Worm (Caenorhabditis elegans) whole organism, L2 larva: ENCODE measurements around the gene srsx-19.

Source experiments
- C34F6.9 ChIP-seq: fragments of 150-350 bp; optimal IDR thresholded peaks from 2 replicates; lab custom pipeline; 2014; ENCODE audit warnings: missing biosample characterization, missing genetic modification characterization
- F13H6.1 ChIP-seq: sonication (generic microtip); optimal IDR thresholded peaks from 2 replicates; lab custom pipeline; 2016; ENCODE audit warnings: missing genetic modification characterization, missing compliant biosample characterization
- R02D3.7 ChIP-seq: fragments of 150-350 bp; optimal IDR thresholded peaks from 2 replicates; lab custom pipeline; 2014; ENCODE audit warnings: missing biosample characterization, missing genetic modification characterization
- Y55F3AM.14 ChIP-seq: fragments of 200-800 bp; sonication (Bioruptor generic); optimal IDR thresholded peaks from 2 replicates; lab custom pipeline; 2018; ENCODE audit warnings: mild to moderate bottlenecking, missing genetic modification characterization, missing compliant biosample characterization
- ZK546.5 ChIP-seq: sonication (generic microtip); optimal IDR thresholded peaks from 2 replicates; lab custom pipeline; 2017; ENCODE audit warnings: missing biosample characterization, missing genetic modification characterization
- alr-1 ChIP-seq: fragments of 150-350 bp; optimal IDR thresholded peaks from 2 replicates; lab custom pipeline; 2014; ENCODE audit warnings: missing biosample characterization, missing genetic modification characterization
- aly-2 ChIP-seq: fragments of 150-350 bp; optimal IDR thresholded peaks from 2 replicates; lab custom pipeline; 2014; ENCODE audit warnings: missing biosample characterization, missing genetic modification characterization
- ama-1 ChIP-seq: fragments of 150-350 bp; optimal IDR thresholded peaks from 2 replicates; lab custom pipeline; 2018; ENCODE audit warnings: inconsistent platforms
- blmp-1 ChIP-seq: sonication (generic microtip); optimal IDR thresholded peaks from 2 replicates; lab custom pipeline; 2017; ENCODE audit warnings: missing genetic modification characterization, mild to moderate bottlenecking, missing compliant biosample characterization, antibody characterized with exemption, moderate library complexity; ENCODE audit not compliant: insufficient read depth
- ceh-16 ChIP-seq: fragments of 150-350 bp; optimal IDR thresholded peaks from 2 replicates; lab custom pipeline; 2014; ENCODE audit warnings: missing biosample characterization, missing genetic modification characterization
- crh-2 ChIP-seq: sonication (generic microtip); optimal IDR thresholded peaks from 2 replicates; lab custom pipeline; 2017; ENCODE audit warnings: missing biosample characterization, missing genetic modification characterization
- dmd-4 ChIP-seq: sonication (generic microtip); optimal IDR thresholded peaks from 2 replicates; lab custom pipeline; 2017; ENCODE audit warnings: missing biosample characterization, missing genetic modification characterization
- elt-1 ChIP-seq: fragments of 150-350 bp; optimal IDR thresholded peaks from 2 replicates; lab custom pipeline; 2014; ENCODE audit warnings: missing biosample characterization, missing genetic modification characterization
- fos-1 ChIP-seq: fragments of 150-350 bp; optimal IDR thresholded peaks from 2 replicates; lab custom pipeline; 2014; ENCODE audit warnings: missing biosample characterization, missing genetic modification characterization
- gmeb-1 ChIP-seq: fragments of 150-350 bp; optimal IDR thresholded peaks from 2 replicates; lab custom pipeline; 2014; ENCODE audit warnings: missing biosample characterization, missing genetic modification characterization
- lin-11 ChIP-seq: fragments of 150-350 bp; sonication (generic microtip); optimal IDR thresholded peaks from 2 replicates; lab custom pipeline; 2014; ENCODE audit warnings: missing biosample characterization, missing genetic modification characterization, inconsistent platforms, mixed read lengths
- lin-13 ChIP-seq: fragments of 150-350 bp; optimal IDR thresholded peaks from 2 replicates; lab custom pipeline; 2014; ENCODE audit warnings: missing biosample characterization, missing genetic modification reagents, missing genetic modification characterization
- lin-39 ChIP-seq: fragments of 150-350 bp; optimal IDR thresholded peaks from 2 replicates; lab custom pipeline; 2014; ENCODE audit warnings: missing biosample characterization, missing genetic modification reagents, missing genetic modification characterization
- lsy-2 ChIP-seq, 2 experiments: fragments of 150-350 bp in 1 of 2; sonication (generic microtip) in 1 of 2; optimal IDR thresholded peaks; 2 replicates each; lab custom pipeline; 2014 to 2017; ENCODE audit warnings: missing biosample characterization in 2 of 2, missing genetic modification characterization in 2 of 2
- mbf-1 ChIP-seq: sonication (generic microtip); optimal IDR thresholded peaks from 2 replicates; lab custom pipeline; 2017; ENCODE audit warnings: missing biosample characterization, missing genetic modification characterization
- mdl-1 ChIP-seq, 2 experiments: fragments of 150-350 bp in 1 of 2; sonication (generic microtip) in 1 of 2; optimal IDR thresholded peaks; 2 replicates each; lab custom pipeline; 2017; ENCODE audit warnings: missing biosample characterization in 2 of 2, missing genetic modification characterization in 2 of 2
- nhr-11 ChIP-seq: fragments of 150-350 bp; optimal IDR thresholded peaks from 2 replicates; lab custom pipeline; 2014; ENCODE audit warnings: missing biosample characterization, missing genetic modification characterization
- nhr-12 ChIP-seq: fragments of 150-350 bp; optimal IDR thresholded peaks from 2 replicates; lab custom pipeline; 2014; ENCODE audit warnings: missing biosample characterization, missing genetic modification characterization
- nhr-129 ChIP-seq: fragments of 150-350 bp; optimal IDR thresholded peaks from 2 replicates; lab custom pipeline; 2014; ENCODE audit warnings: missing biosample characterization, missing genetic modification characterization
- nhr-21 ChIP-seq: fragments of 150-350 bp; optimal IDR thresholded peaks from 2 replicates; lab custom pipeline; 2014; ENCODE audit warnings: missing biosample characterization, missing genetic modification characterization
- nhr-237 ChIP-seq: fragments of 150-350 bp; optimal IDR thresholded peaks from 2 replicates; lab custom pipeline; 2014; ENCODE audit warnings: missing biosample characterization, missing genetic modification characterization
- nhr-25 ChIP-seq: fragments of 150-350 bp; sonication (generic microtip); optimal IDR thresholded peaks from 3 replicates; lab custom pipeline; 2014; ENCODE audit warnings: missing biosample characterization, missing genetic modification characterization
- nhr-6 ChIP-seq: fragments of 150-350 bp; optimal IDR thresholded peaks from 2 replicates; lab custom pipeline; 2014; ENCODE audit warnings: missing biosample characterization, missing genetic modification characterization
- nhr-77 ChIP-seq: fragments of 150-350 bp; optimal IDR thresholded peaks from 2 replicates; lab custom pipeline; 2014; ENCODE audit warnings: missing biosample characterization, missing genetic modification characterization
- sem-4 ChIP-seq: fragments of 150-350 bp; optimal IDR thresholded peaks from 2 replicates; lab custom pipeline; 2014; ENCODE audit warnings: missing biosample characterization, missing genetic modification reagents, missing genetic modification characterization
- skn-1 ChIP-seq: sonication (generic microtip); optimal IDR thresholded peaks from 2 replicates; lab custom pipeline; 2017; ENCODE audit warnings: missing biosample characterization, missing genetic modification characterization
- sma-3 ChIP-seq: sonication (generic microtip); optimal IDR thresholded peaks from 2 replicates; lab custom pipeline; 2016; ENCODE audit warnings: missing genetic modification reagents, missing genetic modification characterization, missing compliant biosample characterization
- sma-9 ChIP-seq, 2 experiments: fragments of 150-350 bp in 1 of 2; sonication (generic microtip) in 1 of 2; optimal IDR thresholded peaks; 2 replicates each; lab custom pipeline; 2014 to 2016; ENCODE audit warnings: missing genetic modification characterization in 2 of 2, mild to moderate bottlenecking in 1 of 2, missing biosample characterization in 1 of 2, missing compliant biosample characterization in 1 of 2, missing genetic modification reagents in 1 of 2, moderate library complexity in 1 of 2
- snpc-4 ChIP-seq: fragments of 150-350 bp; optimal IDR thresholded peaks from 2 replicates; lab custom pipeline; 2014; ENCODE audit warnings: missing biosample characterization, missing genetic modification characterization
- unc-39 ChIP-seq: fragments of 150-350 bp; optimal IDR thresholded peaks from 2 replicates; lab custom pipeline; 2014; ENCODE audit warnings: missing biosample characterization, missing genetic modification characterization
- unc-55 ChIP-seq: fragments of 150-350 bp; sonication (generic microtip); optimal IDR thresholded peaks from 3 replicates; lab custom pipeline; 2014; ENCODE audit warnings: missing biosample characterization, missing genetic modification reagents, missing genetic modification characterization
- unc-62 ChIP-seq: fragments of 150-350 bp; optimal IDR thresholded peaks from 2 replicates; lab custom pipeline; 2014; ENCODE audit warnings: missing biosample characterization, missing genetic modification reagents, missing genetic modification characterization
- ztf-1 ChIP-seq: fragments of 200-800 bp; sonication (Bioruptor generic); conservative IDR thresholded peaks from 2 replicates; pipeline ENCODE4 v1.3.6; 2022; ENCODE audit warnings: missing genetic modification characterization, missing compliant biosample characterization
- ztf-4 ChIP-seq: fragments of 150-350 bp; optimal IDR thresholded peaks from 2 replicates; lab custom pipeline; 2014; ENCODE audit warnings: missing biosample characterization, missing genetic modification characterization

The srsx-19 gene

DNA sequence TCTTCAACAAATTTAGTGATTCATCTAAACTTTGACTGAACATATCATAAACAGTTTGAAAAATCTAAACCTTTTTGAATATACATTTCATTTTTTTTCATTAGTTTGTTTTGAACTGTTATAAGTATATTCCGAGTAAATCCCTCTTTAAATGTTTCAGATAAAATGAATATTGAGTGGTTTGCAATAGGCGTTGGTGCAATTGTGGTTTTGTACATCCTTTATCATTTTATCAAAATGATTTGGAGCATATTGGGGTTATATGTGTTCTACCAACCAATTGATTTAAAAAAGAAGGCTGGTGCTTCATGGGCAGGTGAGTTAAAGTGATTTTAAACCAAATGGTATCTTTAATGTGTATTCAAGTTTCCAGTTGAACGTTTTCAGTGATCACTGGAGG, 17.0 kb downstream of the srsx-19 start, which contains the start of gene stdh-3:
stdh-3 (plus strand) TSS at position 166 of the 400 bp plus-strand sequence.
- no peak for TF ChIP-seq unc-39 (tag; lab: Kevin White, UChicago)
- TF ChIP-seq snpc-4 = no peak
- no peak for TF ChIP-seq alr-1 (tag; lab: Kevin White, UChicago)
- no peak for TF ChIP-seq ztf-1 (GFP tag; lab: Robert Waterston, UW)
- TF ChIP-seq gmeb-1 = no peak
- TF ChIP-seq crh-2 = no peak
- no peak for TF ChIP-seq lin-11 (tag; lab: Kevin White, UChicago)
- TF ChIP-seq blmp-1 (tag; lab: Kevin White, UChicago) = no peak
- no peak for TF ChIP-seq lin-13 (GFP tag; lab: Kevin White, UChicago)
- no peak for TF ChIP-seq lin-39 (tag; lab: Kevin White, UChicago)
- no peak for TF ChIP-seq nhr-12 (tag; lab: Kevin White, UChicago)
- TF ChIP-seq mbf-1 (tag; lab: Kevin White, UChicago) = no peak
- TF ChIP-seq unc-55 (GFP tag; lab: Kevin White, UChicago) = no peak
- TF ChIP-seq, all 48 proteins: peak for 0

DNA sequence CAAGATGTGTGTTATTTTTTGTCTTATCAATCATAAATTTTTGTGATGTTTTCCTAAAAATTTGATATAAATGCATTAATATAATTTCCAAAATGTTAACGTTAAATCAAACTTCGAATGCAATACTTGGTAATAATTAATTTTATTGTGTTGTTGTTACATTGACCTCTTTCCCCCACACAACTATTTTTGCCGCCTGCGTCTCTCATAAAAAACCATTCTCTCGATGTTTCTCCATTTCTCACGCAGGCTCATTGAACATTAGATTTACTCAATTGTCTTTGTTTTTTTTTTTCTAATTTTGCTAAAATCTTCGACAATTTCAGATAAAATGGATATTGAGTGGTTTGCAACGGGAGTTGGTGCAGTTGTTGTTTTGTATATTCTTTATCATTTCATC, 18.7 kb downstream of the srsx-19 start, which contains the start of gene stdh-1:
stdh-1 (plus strand) TSS at position 327 of the 400 bp plus-strand sequence.
- TF ChIP-seq sma-9 (GFP tag; optimal IDR thresholded peaks at IDR 0.05; lab: Kevin White, UChicago) (peak; percentile 28), sma-9 (tag; optimal IDR thresholded peaks at IDR 0.05; lab: Kevin White, UChicago) (no peak), C34F6.9 (peak; percentile 34), nhr-21 (tag; lab: Kevin White, UChicago) (peak; percentile 4), nhr-77 (tag; lab: Kevin White, UChicago) (no peak), nhr-129 (peak; percentile 21), skn-1 (tag; lab: Kevin White, UChicago) (no peak), aly-2 (tag; lab: Kevin White, UChicago) (no peak)

DNA sequence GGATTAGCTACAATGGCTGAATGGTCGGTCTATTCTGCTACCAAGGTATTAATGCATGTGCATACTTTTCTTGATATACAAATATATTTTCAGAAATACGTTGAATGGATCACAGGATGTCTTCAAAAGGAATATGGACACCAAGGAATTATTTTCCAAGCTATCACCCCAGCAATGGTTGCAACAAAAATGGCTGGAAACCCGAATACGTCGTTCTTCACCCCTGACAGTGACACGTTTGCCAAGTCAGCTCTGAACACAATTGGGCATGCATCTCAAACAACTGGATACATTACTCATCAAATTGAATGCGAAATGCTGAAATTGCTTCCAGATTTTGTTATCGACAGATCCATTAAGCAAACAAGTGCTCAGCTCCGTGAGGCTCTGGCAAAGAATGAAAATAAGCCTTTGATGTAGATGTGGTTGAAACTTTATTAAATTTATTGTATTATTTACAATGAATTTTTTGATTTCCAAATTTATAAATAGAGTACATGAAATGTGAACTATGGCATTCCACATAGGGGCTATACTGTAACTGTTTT, 20.2 kb downstream of the srsx-19 start:
- peak; percentile 22 for TF ChIP-seq nhr-25 (tag; lab: Kevin White, UChicago)
- TF ChIP-seq lin-13 (GFP tag; lab: Kevin White, UChicago) = peak; percentile 49
- no peak for TF ChIP-seq R02D3.7 (tag; lab: Kevin White, UChicago)
- peak; percentile 62 for TF ChIP-seq sma-3 (GFP tag; lab: Kevin White, UChicago)
- TF ChIP-seq elt-1 (tag; lab: Kevin White, UChicago) = no peak
- no peak for TF ChIP-seq aly-2 (tag; lab: Kevin White, UChicago)
- no peak for TF ChIP-seq nhr-11 (tag; lab: Kevin White, UChicago)
- TF ChIP-seq lin-39 (tag; lab: Kevin White, UChicago) = no peak
- TF ChIP-seq nhr-12 (tag; lab: Kevin White, UChicago) = peak; percentile 35
- TF ChIP-seq fos-1 (tag; lab: Kevin White, UChicago) = no peak
- TF ChIP-seq sem-4 = peak; percentile 17
- no peak for TF ChIP-seq ztf-1 (GFP tag; lab: Robert Waterston, UW)
- TF ChIP-seq nhr-129 = peak; percentile 58
- TF ChIP-seq nhr-6 (tag; lab: Kevin White, UChicago) = no peak
- TF ChIP-seq mdl-1 (tag; optimal IDR thresholded peaks at IDR 0.05; lab: Kevin White, UChicago) = no peak
- peak; percentile 62 for TF ChIP-seq crh-2
- TF ChIP-seq nhr-21 (tag; lab: Kevin White, UChicago) = peak; percentile 46
- TF ChIP-seq unc-62 (GFP tag; lab: Kevin White, UChicago) = no peak
- TF ChIP-seq ama-1 (lab: Kevin White, UChicago) = peak; percentile 96
- no peak for TF ChIP-seq skn-1 (tag; lab: Kevin White, UChicago)
- TF ChIP-seq sma-9 (GFP tag; optimal IDR thresholded peaks at IDR 0.05; lab: Kevin White, UChicago) = peak; percentile 42
- no peak for TF ChIP-seq sma-9 (tag; optimal IDR thresholded peaks at IDR 0.05; lab: Kevin White, UChicago)
- no peak for TF ChIP-seq unc-55 (GFP tag; lab: Kevin White, UChicago)
- TF ChIP-seq ztf-4 (tag; lab: Kevin White, UChicago) = peak; percentile 53
- TF ChIP-seq F13H6.1 (tag; lab: Kevin White, UChicago) = peak; percentile 11
- TF ChIP-seq lin-11 (tag; lab: Kevin White, UChicago) = no peak
- TF ChIP-seq nhr-237 (tag; lab: Kevin White, UChicago) = no peak
- no peak for TF ChIP-seq ZK546.5 (tag; lab: Kevin White, UChicago)
- peak; percentile 47 for TF ChIP-seq Y55F3AM.14 (GFP tag; lab: Kevin White, UChicago)
- TF ChIP-seq dmd-4 = no peak
- TF ChIP-seq lsy-2 (tag; optimal IDR thresholded peaks at IDR 0.05; lab: Kevin White, UChicago) = peak in 1 of 2 experiments; percentile 60
- TF ChIP-seq C34F6.9 = peak; percentile 21
- peak; percentile 64 for TF ChIP-seq gmeb-1
- TF ChIP-seq ceh-16 (tag; lab: Kevin White, UChicago) = no peak
- TF ChIP-seq, all 48 proteins: peak for 16
